In genomic region chrIV:4218276-4218675, ce11 we compare ENCODE assay signal across 4 worm cellular contexts.
TF ChIP-seq lines count a peak whose summit lies in the region.

No protein-coding gene starts in this region.

TF ChIP-seq in whole organism, L1 larva, 84 proteins besides CTCF, POLR2A, EP300 and RAD21:
- TF ChIP-seq aly-2 (tag; optimal IDR thresholded peaks at IDR 0.05; lab: Kevin White, UChicago) (peak; percentile 29), isw-1 (GFP tag; IDR thresholded peaks at IDR 0.05; lab: Robert Waterston, UW) (no peak), nhr-237 (tag; optimal IDR thresholded peaks at IDR 0.05; lab: Kevin White, UChicago) (no peak), ama-1 (optimal IDR thresholded peaks at IDR 0.05; lab: Kevin White, UChicago) (peak; percentile 17)

TF ChIP-seq in whole organism, L3 larva, 47 proteins besides CTCF, POLR2A, EP300 and RAD21:
- TF ChIP-seq nhr-77 (tag; optimal IDR thresholded peaks at IDR 0.05; lab: Kevin White, UChicago) (no peak), ama-1 (optimal IDR thresholded peaks at IDR 0.05; lab: Kevin White, UChicago) (peak; percentile 63)

TF ChIP-seq in whole organism, L4 larva, 104 proteins besides CTCF, POLR2A, EP300 and RAD21:
- no peak for TF ChIP-seq ceh-44 (GFP tag; IDR thresholded peaks at IDR 0.05; lab: Robert Waterston, UW)
- TF ChIP-seq T26A8.4 (GFP tag; IDR thresholded peaks at IDR 0.05; lab: Robert Waterston, UW), result peak; percentile 66; the same call in 1 of the 2 replicates
- TF ChIP-seq egl-27 (tag; optimal IDR thresholded peaks at IDR 0.05; lab: Kevin White, UChicago), result no peak

TF ChIP-seq in whole organism, young adult, 124 proteins besides CTCF, POLR2A, EP300 and RAD21:
- TF ChIP-seq Y56A3A.18 (GFP tag; IDR thresholded peaks at IDR 0.05; lab: Robert Waterston, UW), result 0 out of 2 replicates have a peak, but pooled peaks have one; percentile 39
- no peak for TF ChIP-seq tlf-1 (GFP tag; optimal IDR thresholded peaks at IDR 0.05; lab: Kevin White, UChicago)
